Fruit fly (Drosophila melanogaster): ENCODE results near the gene Jhbp6.
"Not testable (repeated sequence)": the region's sequence is repeated elsewhere in the genome, so short reads cannot be mapped to it uniquely, and the experiment has no call there.

DNA sequence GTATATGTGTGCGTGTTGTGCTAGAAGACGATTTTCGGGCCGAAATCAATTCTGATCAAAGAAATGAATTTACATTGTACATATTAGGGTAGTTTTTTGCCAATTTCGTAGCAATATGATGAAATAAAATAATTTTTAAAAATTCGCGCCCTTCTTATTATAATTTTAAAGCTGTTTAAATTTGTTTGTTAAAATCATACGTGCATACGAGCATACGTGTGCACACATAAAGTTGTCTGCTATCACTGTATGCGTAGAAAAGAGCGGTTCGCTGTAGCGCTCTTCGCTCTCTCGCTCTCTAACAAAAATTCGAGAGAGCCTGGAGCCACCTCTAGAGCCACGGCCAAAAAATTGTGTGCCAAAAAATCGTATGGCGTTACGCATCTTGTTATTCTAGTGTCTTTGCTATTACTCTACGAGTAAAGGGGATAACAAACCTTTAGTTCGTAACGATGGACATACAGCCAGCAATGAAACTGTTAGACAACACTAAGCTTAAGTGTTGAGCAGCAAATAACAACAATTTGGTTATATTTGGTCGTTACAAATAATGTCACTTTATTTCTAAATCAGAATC, 51.0 kb downstream of the Jhbp6 start, which contains the start of gene mael:
- TF ChIP-seq CG8632 (GFP tag; optimal IDR thresholded peaks at IDR 0.05); CG6854 (GFP tag; optimal IDR thresholded peaks at IDR 0.05); Ets21C (GFP tag; optimal IDR thresholded peaks at IDR 0.05); fkh (GFP tag; optimal IDR thresholded peaks at IDR 0.05); Eip75B (GFP tag; optimal IDR thresholded peaks at IDR 0.05); Hr39 (GFP tag; optimal IDR thresholded peaks at IDR 0.05); ss (GFP tag; optimal IDR thresholded peaks at IDR 0.05); CG6276 (GFP tag; optimal IDR thresholded peaks at IDR 0.05); CG3032 (tag; optimal IDR thresholded peaks at IDR 0.05): not testable (repeated sequence)

Measured in whole organism, prepupa.